ENCODE assay signal across 1 fruit fly cellular context in the genomic region with DNA sequence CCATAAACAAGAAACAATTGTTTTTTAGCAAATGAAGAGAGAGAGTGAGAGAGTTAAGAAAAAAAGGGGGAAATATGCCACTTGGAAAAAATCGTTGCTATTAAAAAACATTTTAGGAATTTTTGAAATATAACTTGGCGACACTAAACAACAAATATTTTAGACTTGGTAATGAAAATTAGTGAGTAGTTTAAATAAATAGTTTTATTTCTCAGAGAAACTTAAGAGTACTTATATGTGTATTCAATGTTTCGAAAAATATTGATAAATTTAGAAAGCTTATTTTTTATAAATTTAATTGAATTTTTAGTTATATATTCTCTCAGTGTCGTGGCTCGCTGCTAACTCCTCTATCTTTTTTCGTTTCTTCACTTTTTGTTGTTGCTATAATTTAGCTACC.
TF ChIP-seq lines count a peak whose summit lies in the region.

No protein-coding gene starts in this region.

TF ChIP-seq in whole organism, embryonic, 481 proteins besides CTCF, POLR2A, EP300 and RAD21 (continued from another document):
- no peak for TF ChIP-seq tx (GFP tag; optimal IDR thresholded peaks at IDR 0.05; lab: Kevin White, UChicago)
- peak; percentile 11 for TF ChIP-seq CG8388 (GFP tag; optimal IDR thresholded peaks at IDR 0.05; lab: Kevin White, UChicago)
- TF ChIP-seq CG14050 (GFP tag; IDR thresholded peaks at IDR 0.05; lab: Robert Waterston, UW) = no peak
- no peak for TF ChIP-seq CrebB (tag; optimal IDR thresholded peaks at IDR 0.05; lab: Kevin White, UChicago)
- TF ChIP-seq grau (tag; optimal IDR thresholded peaks at IDR 0.05; lab: Kevin White, UChicago) = peak; percentile 20
- TF ChIP-seq GATAe (GFP tag; conservative IDR thresholded peaks at IDR 0.05; lab: Robert Waterston, UW) = no peak
- peak; percentile 12 for TF ChIP-seq CG15696 (tag; optimal IDR thresholded peaks at IDR 0.05; lab: Kevin White, UChicago)
- no peak for TF ChIP-seq gt (GFP tag; IDR thresholded peaks at IDR 0.05; lab: Robert Waterston, UW)
- no peak for TF ChIP-seq CG10274 (GFP tag; optimal IDR thresholded peaks at IDR 0.05; lab: Kevin White, UChicago)
- TF ChIP-seq CG5245 (GFP tag; optimal IDR thresholded peaks at IDR 0.05; lab: Kevin White, UChicago) = no peak
- TF ChIP-seq Lpt (GFP tag; optimal IDR thresholded peaks at IDR 0.05; lab: Kevin White, UChicago) = no peak
- TF ChIP-seq danr (GFP tag; IDR thresholded peaks at IDR 0.05; lab: Robert Waterston, UW) = no peak
- TF ChIP-seq dmrt99B (tag; optimal IDR thresholded peaks at IDR 0.05; lab: Kevin White, UChicago) = peak; percentile 56
- peak; percentile 38 for TF ChIP-seq Sox100B (GFP tag; optimal IDR thresholded peaks at IDR 0.05; lab: Kevin White, UChicago)
- TF ChIP-seq dysf (GFP tag; IDR thresholded peaks at IDR 0.05; lab: Robert Waterston, UW) = no peak
- no peak for TF ChIP-seq Kr (GFP tag; optimal IDR thresholded peaks at IDR 0.05; lab: Kevin White, UChicago)
- no peak for TF ChIP-seq CG3726 (GFP tag; IDR thresholded peaks at IDR 0.05; lab: Robert Waterston, UW)
- no peak for TF ChIP-seq p53 (GFP tag; optimal IDR thresholded peaks at IDR 0.05; lab: Kevin White, UChicago)
- no peak for TF ChIP-seq CG31388 (GFP tag; optimal IDR thresholded peaks at IDR 0.05; lab: Kevin White, UChicago)
- TF ChIP-seq pfk (GFP tag; optimal IDR thresholded peaks at IDR 0.05; lab: Kevin White, UChicago) = no peak
- no peak for TF ChIP-seq YL-1 (GFP tag; optimal IDR thresholded peaks at IDR 0.05; lab: Kevin White, UChicago)
- no peak for TF ChIP-seq nom (GFP tag; optimal IDR thresholded peaks at IDR 0.05; lab: Kevin White, UChicago)
- TF ChIP-seq Hand (GFP tag; optimal IDR thresholded peaks at IDR 0.05; lab: Kevin White, UChicago) = no peak
- no peak for TF ChIP-seq Hmr (GFP tag; optimal IDR thresholded peaks at IDR 0.05; lab: Kevin White, UChicago)
- TF ChIP-seq CG11085 (GFP tag; IDR thresholded peaks at IDR 0.05; lab: Robert Waterston, UW) = no peak
- no peak for TF ChIP-seq fd3F (GFP tag; optimal IDR thresholded peaks at IDR 0.05; lab: Kevin White, UChicago)
- no peak for TF ChIP-seq hbn (GFP tag; IDR thresholded peaks at IDR 0.05; lab: Robert Waterston, UW; ENCODE audit: partially characterized antibody)
- no peak for TF ChIP-seq tin (GFP tag; optimal IDR thresholded peaks at IDR 0.05; lab: Kevin White, UChicago)
- no peak for TF ChIP-seq Max (GFP tag; optimal IDR thresholded peaks at IDR 0.05; lab: Kevin White, UChicago)
- TF ChIP-seq croc (GFP tag; conservative IDR thresholded peaks at IDR 0.05; lab: Robert Waterston, UW) = no peak; the same call in 2 of the 3 replicates
- no peak for TF ChIP-seq CG7963 (GFP tag; IDR thresholded peaks at IDR 0.05; lab: Robert Waterston, UW; ENCODE audit: partially characterized antibody)
- no peak for TF ChIP-seq otp (GFP tag; IDR thresholded peaks at IDR 0.05; lab: Robert Waterston, UW)
- TF ChIP-seq CG18011 (GFP tag; optimal IDR thresholded peaks at IDR 0.05; lab: Kevin White, UChicago) = no peak
- TF ChIP-seq sd (tag; optimal IDR thresholded peaks at IDR 0.05; lab: Kevin White, UChicago) = no peak
- no peak for TF ChIP-seq CG10321 (GFP tag; IDR thresholded peaks at IDR 0.05; lab: Robert Waterston, UW)
- TF ChIP-seq CG9437 (GFP tag; optimal IDR thresholded peaks at IDR 0.05; lab: Kevin White, UChicago) = no peak
- TF ChIP-seq CG7786 (GFP tag; optimal IDR thresholded peaks at IDR 0.05; lab: Kevin White, UChicago) = no peak
- TF ChIP-seq schlank (tag; optimal IDR thresholded peaks at IDR 0.05; lab: Kevin White, UChicago) = no peak
- TF ChIP-seq mirr (GFP tag; optimal IDR thresholded peaks at IDR 0.05; lab: Kevin White, UChicago) = no peak
- TF ChIP-seq fu2 (GFP tag; optimal IDR thresholded peaks at IDR 0.05; lab: Kevin White, UChicago) = no peak
- no peak for TF ChIP-seq CG7928 (GFP tag; optimal IDR thresholded peaks at IDR 0.05; lab: Kevin White, UChicago)
- TF ChIP-seq CG43689 (GFP tag; IDR thresholded peaks at IDR 0.05; lab: Robert Waterston, UW) = no peak
- TF ChIP-seq ranshi (GFP tag; IDR thresholded peaks at IDR 0.05; lab: Robert Waterston, UW) = no peak
- no peak for TF ChIP-seq Hey (tag; optimal IDR thresholded peaks at IDR 0.05; lab: Kevin White, UChicago)
- no peak for TF ChIP-seq lbe (GFP tag; optimal IDR thresholded peaks at IDR 0.05; lab: Kevin White, UChicago)
- TF ChIP-seq Atf6 (GFP tag; IDR thresholded peaks at IDR 0.05; lab: Robert Waterston, UW) = no peak
- no peak for TF ChIP-seq chif (GFP tag; optimal IDR thresholded peaks at IDR 0.05; lab: Kevin White, UChicago)
- TF ChIP-seq repo (GFP tag; optimal IDR thresholded peaks at IDR 0.05; lab: Kevin White, UChicago) = no peak
- no peak for TF ChIP-seq Mes4 (GFP tag; optimal IDR thresholded peaks at IDR 0.05; lab: Kevin White, UChicago)
- TF ChIP-seq Mrtf (GFP tag; IDR thresholded peaks at IDR 0.05; lab: Robert Waterston, UW) = no peak
- no peak for TF ChIP-seq so (GFP tag; IDR thresholded peaks at IDR 0.05; lab: Robert Waterston, UW)
- TF ChIP-seq psq (GFP tag; optimal IDR thresholded peaks at IDR 0.05; lab: Kevin White, UChicago) = no peak
- TF ChIP-seq lola (GFP tag; optimal IDR thresholded peaks at IDR 0.05; lab: Kevin White, UChicago) = peak in 1 of 3 experiments; percentile 19
- TF ChIP-seq eyg (GFP tag; optimal IDR thresholded peaks at IDR 0.05; lab: Kevin White, UChicago) = no peak
- TF ChIP-seq pho (GFP tag; optimal IDR thresholded peaks at IDR 0.05; lab: Kevin White, UChicago) = no peak
- TF ChIP-seq Fer1 (GFP tag; optimal IDR thresholded peaks at IDR 0.05; lab: Kevin White, UChicago) = no peak
- TF ChIP-seq CG15601 (tag; optimal IDR thresholded peaks at IDR 0.05; lab: Kevin White, UChicago) = no peak
- TF ChIP-seq az2 (GFP tag; optimal IDR thresholded peaks at IDR 0.05; lab: Kevin White, UChicago) = peak; percentile 1
- TF ChIP-seq CG14014 (GFP tag; IDR thresholded peaks at IDR 0.05; lab: Robert Waterston, UW) = no peak
- TF ChIP-seq fd102C (GFP tag; optimal IDR thresholded peaks at IDR 0.05; lab: Kevin White, UChicago) = no peak
- TF ChIP-seq CG17361 (GFP tag; IDR thresholded peaks at IDR 0.05; lab: Robert Waterston, UW) = no peak
- no peak for TF ChIP-seq kay (GFP tag; optimal IDR thresholded peaks at IDR 0.05; lab: Kevin White, UChicago)
- no peak for TF ChIP-seq unc-4 (GFP tag; IDR thresholded peaks at IDR 0.05; lab: Robert Waterston, UW; ENCODE audit: partially characterized antibody)
- TF ChIP-seq sc (optimal IDR thresholded peaks at IDR 0.05; lab: Kevin White, UChicago) = no peak
- no peak for TF ChIP-seq sc (GFP tag; optimal IDR thresholded peaks at IDR 0.05; lab: Kevin White, UChicago)
- peak; percentile 45 for TF ChIP-seq Blimp-1 (GFP tag; optimal IDR thresholded peaks at IDR 0.05; lab: Kevin White, UChicago)
- TF ChIP-seq zen (tag; optimal IDR thresholded peaks at IDR 0.05; lab: Kevin White, UChicago) = no peak
- TF ChIP-seq tio (GFP tag; optimal IDR thresholded peaks at IDR 0.05; lab: Kevin White, UChicago) = no peak
- no peak for TF ChIP-seq NK7.1 (GFP tag; optimal IDR thresholded peaks at IDR 0.05; lab: Kevin White, UChicago)
- no peak for TF ChIP-seq CG4328 (GFP tag; optimal IDR thresholded peaks at IDR 0.05; lab: Kevin White, UChicago)
- TF ChIP-seq Atf-2 (GFP tag; optimal IDR thresholded peaks at IDR 0.05; lab: Kevin White, UChicago) = no peak
- no peak for TF ChIP-seq org-1 (GFP tag; optimal IDR thresholded peaks at IDR 0.05; lab: Kevin White, UChicago)
- TF ChIP-seq Six4 (GFP tag; optimal IDR thresholded peaks at IDR 0.05; lab: Kevin White, UChicago) = no peak
- TF ChIP-seq Sry-δ (GFP tag; optimal IDR thresholded peaks at IDR 0.05; lab: Kevin White, UChicago) = no peak
- TF ChIP-seq abd-A (tag; optimal IDR thresholded peaks at IDR 0.05; lab: Kevin White, UChicago) = no peak
- TF ChIP-seq HLH54F (GFP tag; optimal IDR thresholded peaks at IDR 0.05; lab: Kevin White, UChicago) = no peak
- TF ChIP-seq Bgb (GFP tag; IDR thresholded peaks at IDR 0.05; lab: Robert Waterston, UW; ENCODE audit: partially characterized antibody) = no peak
- no peak for TF ChIP-seq luna (GFP tag; optimal IDR thresholded peaks at IDR 0.05; lab: Kevin White, UChicago)
- TF ChIP-seq Nf-YB (GFP tag; optimal IDR thresholded peaks at IDR 0.05; lab: Kevin White, UChicago) = no peak
- no peak for TF ChIP-seq CG11695 (GFP tag; IDR thresholded peaks at IDR 0.05; lab: Robert Waterston, UW)
- no peak for TF ChIP-seq CG6654 (GFP tag; optimal IDR thresholded peaks at IDR 0.05; lab: Kevin White, UChicago)
- no peak for TF ChIP-seq E2f1 (GFP tag; IDR thresholded peaks at IDR 0.05; lab: Robert Waterston, UW)
- no peak for TF ChIP-seq ro (GFP tag; IDR thresholded peaks at IDR 0.05; lab: Robert Waterston, UW)
- no peak for TF ChIP-seq bbx (GFP tag; IDR thresholded peaks at IDR 0.05; lab: Robert Waterston, UW; ENCODE audit: partially characterized antibody)
- no peak for TF ChIP-seq CG16863 (GFP tag; optimal IDR thresholded peaks at IDR 0.05; lab: Kevin White, UChicago)
- no peak for TF ChIP-seq Myb (GFP tag; optimal IDR thresholded peaks at IDR 0.05; lab: Kevin White, UChicago)
- no peak for TF ChIP-seq CG11696 (GFP tag; IDR thresholded peaks at IDR 0.05; lab: Robert Waterston, UW)
- no peak for TF ChIP-seq E2f2 (GFP tag; IDR thresholded peaks at IDR 0.05; lab: Robert Waterston, UW)
- TF ChIP-seq ash1 (GFP tag; optimal IDR thresholded peaks at IDR 0.05; lab: Kevin White, UChicago) = no peak
- peak; percentile 14 for TF ChIP-seq dmrt11E (tag; optimal IDR thresholded peaks at IDR 0.05; lab: Kevin White, UChicago)
- TF ChIP-seq en (GFP tag; optimal IDR thresholded peaks at IDR 0.05; lab: Kevin White, UChicago) = no peak
- no peak for TF ChIP-seq ttk (GFP tag; IDR thresholded peaks at IDR 0.05; lab: Robert Waterston, UW)
- no peak for TF ChIP-seq Doc3 (GFP tag; IDR thresholded peaks at IDR 0.05; lab: Robert Waterston, UW; ENCODE audit: partially characterized antibody)
- no peak for TF ChIP-seq sim (GFP tag; IDR thresholded peaks at IDR 0.05; lab: Robert Waterston, UW)
- no peak for TF ChIP-seq NfI (GFP tag; optimal IDR thresholded peaks at IDR 0.05; lab: Kevin White, UChicago)
- TF ChIP-seq CG12071 (GFP tag; optimal IDR thresholded peaks at IDR 0.05; lab: Kevin White, UChicago) = no peak
- no peak for TF ChIP-seq CG18599 (GFP tag; optimal IDR thresholded peaks at IDR 0.05; lab: Kevin White, UChicago)
- no peak for TF ChIP-seq crp (GFP tag; optimal IDR thresholded peaks at IDR 0.05; lab: Kevin White, UChicago)
- no peak for TF ChIP-seq CG17612 (GFP tag; IDR thresholded peaks at IDR 0.05; lab: Robert Waterston, UW)
- TF ChIP-seq Awh (GFP tag; IDR thresholded peaks at IDR 0.05; lab: Robert Waterston, UW) = no peak
- no peak for TF ChIP-seq CG11247 (GFP tag; IDR thresholded peaks at IDR 0.05; lab: Robert Waterston, UW)
- TF ChIP-seq Taf1 (GFP tag; IDR thresholded peaks at IDR 0.05; lab: Robert Waterston, UW) = no peak
- TF ChIP-seq CG7271 (tag; optimal IDR thresholded peaks at IDR 0.05; lab: Kevin White, UChicago) = no peak
- TF ChIP-seq Sin3A (optimal IDR thresholded peaks at IDR 0.05; lab: Kevin White, UChicago) = no peak
- TF ChIP-seq CG14965 (GFP tag; optimal IDR thresholded peaks at IDR 0.05; lab: Kevin White, UChicago; ENCODE audit: borderline replicate concordance) = no peak
- no peak for TF ChIP-seq Gug (GFP tag; IDR thresholded peaks at IDR 0.05; lab: Robert Waterston, UW)
- TF ChIP-seq CG17186 (GFP tag; optimal IDR thresholded peaks at IDR 0.05; lab: Kevin White, UChicago) = no peak
- TF ChIP-seq Neu2 (GFP tag; optimal IDR thresholded peaks at IDR 0.05; lab: Kevin White, UChicago; ENCODE audit: borderline replicate concordance) = no peak
- TF ChIP-seq Fer2 (tag; optimal IDR thresholded peaks at IDR 0.05; lab: Kevin White, UChicago) = no peak
- no peak for TF ChIP-seq lilli (GFP tag; optimal IDR thresholded peaks at IDR 0.05; lab: Kevin White, UChicago)
- peak; percentile 3 for TF ChIP-seq CG8924 (tag; optimal IDR thresholded peaks at IDR 0.05; lab: Kevin White, UChicago)
- TF ChIP-seq gsb-n (tag; optimal IDR thresholded peaks at IDR 0.05; lab: Kevin White, UChicago) = no peak
- 0 out of 2 replicates have a peak, but pooled peaks have one; percentile 10 for TF ChIP-seq CG6689 (GFP tag; IDR thresholded peaks at IDR 0.05; lab: Robert Waterston, UW)
- no peak for TF ChIP-seq ftz-f1 (GFP tag; optimal IDR thresholded peaks at IDR 0.05; lab: Kevin White, UChicago)
- TF ChIP-seq Dref (GFP tag; IDR thresholded peaks at IDR 0.05; lab: Robert Waterston, UW) = no peak
- TF ChIP-seq toy (GFP tag; IDR thresholded peaks at IDR 0.05; lab: Robert Waterston, UW) = no peak
- no peak for TF ChIP-seq CG17802 (tag; optimal IDR thresholded peaks at IDR 0.05; lab: Kevin White, UChicago)
- no peak for TF ChIP-seq maf-S (GFP tag; optimal IDR thresholded peaks at IDR 0.05; lab: Kevin White, UChicago)
- no peak for TF ChIP-seq CG13296 (GFP tag; optimal IDR thresholded peaks at IDR 0.05; lab: Kevin White, UChicago)
- no peak for TF ChIP-seq dm (GFP tag; optimal IDR thresholded peaks at IDR 0.05; lab: Kevin White, UChicago)
- no peak for TF ChIP-seq Dfd (GFP tag; optimal IDR thresholded peaks at IDR 0.05; lab: Kevin White, UChicago)
- TF ChIP-seq CG42726 (GFP tag; IDR thresholded peaks at IDR 0.05; lab: Robert Waterston, UW; ENCODE audit: partially characterized antibody) = no peak
- peak; percentile 40 for TF ChIP-seq CG7839 (tag; optimal IDR thresholded peaks at IDR 0.05; lab: Kevin White, UChicago)
- peak in 1 of 2 experiments; percentile 27 for TF ChIP-seq Hr51 (GFP tag; optimal IDR thresholded peaks at IDR 0.05; lab: Kevin White, UChicago)
- no peak for TF ChIP-seq CkIIα-i1 (GFP tag; IDR thresholded peaks at IDR 0.05; lab: Robert Waterston, UW)
- TF ChIP-seq CG17912 (GFP tag; optimal IDR thresholded peaks at IDR 0.05; lab: Kevin White, UChicago) = no peak
- no peak for TF ChIP-seq gsb (GFP tag; IDR thresholded peaks at IDR 0.05; lab: Robert Waterston, UW)
- no peak for TF ChIP-seq Side (GFP tag; optimal IDR thresholded peaks at IDR 0.05; lab: Kevin White, UChicago)
- no peak for TF ChIP-seq PHDP (tag; optimal IDR thresholded peaks at IDR 0.05; lab: Kevin White, UChicago)
- no peak for TF ChIP-seq vvl (GFP tag; IDR thresholded peaks at IDR 0.05; lab: Robert Waterston, UW)
- TF ChIP-seq fd96Cb (tag; optimal IDR thresholded peaks at IDR 0.05; lab: Kevin White, UChicago) = peak; percentile 43
- no peak for TF ChIP-seq CG6683 (GFP tag; optimal IDR thresholded peaks at IDR 0.05; lab: Kevin White, UChicago)
